Worm (Caenorhabditis elegans) whole organism, young adult: ENCODE data around the gene inx-8.

Experiments used
- B0336.3 ChIP-seq: fragments of 200-800 bp; sonication (Bioruptor generic); IDR thresholded peaks from 2 replicates; pipeline ENCODE4 v1.3.6; 2022; ENCODE audit warnings: missing genetic modification characterization, missing compliant biosample characterization
- F23B12.7 ChIP-seq: sonication (generic microtip); optimal IDR thresholded peaks from 2 replicates; lab custom pipeline; 2017; ENCODE audit warnings: missing genetic modification characterization, mild to moderate bottlenecking, missing compliant biosample characterization, antibody characterized with exemption, moderate library complexity; ENCODE audit not compliant: insufficient read depth
- F49E8.2 ChIP-seq: sonication (generic microtip); optimal IDR thresholded peaks from 3 replicates; lab custom pipeline; 2017; ENCODE audit warnings: missing genetic modification characterization, mild to moderate bottlenecking, missing compliant biosample characterization, antibody characterized with exemption, moderate library complexity; ENCODE audit not compliant: insufficient read depth
- F55B11.4 ChIP-seq: sonication (generic microtip); optimal IDR thresholded peaks from 2 replicates; lab custom pipeline; 2016; ENCODE audit warnings: missing compliant biosample characterization, missing genetic modification characterization, borderline replicate concordance; ENCODE audit not compliant: insufficient read depth
- F57A8.1 ChIP-seq: fragments of 200-800 bp; sonication (Bioruptor generic); optimal IDR thresholded peaks from 2 replicates; lab custom pipeline; 2018; ENCODE audit warnings: mild to moderate bottlenecking, missing genetic modification characterization, moderate library complexity, missing compliant biosample characterization
- T07F8.4 ChIP-seq: sonication (generic microtip); optimal IDR thresholded peaks from 2 replicates; lab custom pipeline; 2016; ENCODE audit warnings: mild to moderate bottlenecking, missing genetic modification characterization, moderate library complexity, missing compliant biosample characterization
- Y95B8A.8 ChIP-seq: fragments of 200-800 bp; sonication (Bioruptor generic); IDR thresholded peaks from 2 replicates; pipeline ENCODE4 v1.3.6; 2022; ENCODE audit warnings: missing genetic modification reagents, missing genetic modification characterization, missing compliant biosample characterization
- athp-1 ChIP-seq: sonication (generic microtip); optimal IDR thresholded peaks from 2 replicates; lab custom pipeline; 2017; ENCODE audit warnings: mild to moderate bottlenecking, missing genetic modification characterization, missing compliant biosample characterization
- attf-5 ChIP-seq: fragments of 200-800 bp; sonication (Bioruptor generic); optimal IDR thresholded peaks from 2 replicates; lab custom pipeline; 2018; ENCODE audit warnings: mild to moderate bottlenecking, missing genetic modification characterization, missing compliant biosample characterization
- attf-6 ChIP-seq: fragments of 200-800 bp; sonication (Bioruptor generic); IDR thresholded peaks from 2 replicates; pipeline ENCODE4 v1.3.6; 2022; ENCODE audit warnings: missing genetic modification reagents, missing genetic modification characterization, missing compliant biosample characterization
- bed-2 ChIP-seq: fragments of 200-800 bp; sonication (Bioruptor generic); IDR thresholded peaks from 2 replicates; pipeline ENCODE4 v1.3.6; 2022; ENCODE audit warnings: missing genetic modification reagents, missing genetic modification characterization, missing compliant biosample characterization
- ccch-3 ChIP-seq: fragments of 200-800 bp; sonication (Bioruptor generic); optimal IDR thresholded peaks from 2 replicates; lab custom pipeline; 2018; ENCODE audit warnings: mild to moderate bottlenecking, missing genetic modification characterization, missing compliant biosample characterization
- cebp-1 ChIP-seq, 2 experiments: fragments of 200-800 bp in 1 of 2; sonication (Bioruptor generic) in 1 of 2; sonication (generic microtip) in 1 of 2; IDR thresholded peaks in 1 of 2; optimal IDR thresholded peaks in 1 of 2; 2 replicates each; pipeline versions ENCODE4 v1.3.6 to Lab custom; 2017 to 2022; ENCODE audit warnings: missing compliant biosample characterization in 2 of 2, missing genetic modification characterization in 2 of 2, mild to moderate bottlenecking in 1 of 2, missing genetic modification reagents in 1 of 2, moderate library complexity in 1 of 2
- chd-7 ChIP-seq: sonication (generic microtip); optimal IDR thresholded peaks from 2 replicates; lab custom pipeline; 2016; ENCODE audit warnings: mild to moderate bottlenecking, missing genetic modification characterization, moderate library complexity, missing compliant biosample characterization
- dpff-1 ChIP-seq: sonication (generic microtip); optimal IDR thresholded peaks from 2 replicates; lab custom pipeline; 2017; ENCODE audit warnings: mild to moderate bottlenecking, missing genetic modification characterization, missing compliant biosample characterization
- dpl-1 ChIP-seq: fragments of 150-350 bp; optimal IDR thresholded peaks from 2 replicates; lab custom pipeline; 2014; ENCODE audit warnings: missing biosample characterization, missing genetic modification reagents, missing genetic modification characterization
- efl-1 ChIP-seq: fragments of 150-350 bp; optimal IDR thresholded peaks from 2 replicates; lab custom pipeline; 2014; ENCODE audit warnings: missing biosample characterization, missing genetic modification reagents, missing genetic modification characterization
- egl-18 ChIP-seq: fragments of 200-800 bp; sonication (Bioruptor generic); IDR thresholded peaks from 2 replicates; pipeline ENCODE4 v1.3.6; 2022; ENCODE audit warnings: missing genetic modification reagents, missing genetic modification characterization, missing compliant biosample characterization
- egl-44 ChIP-seq: fragments of 200-800 bp; sonication (Bioruptor generic); IDR thresholded peaks from 2 replicates; pipeline ENCODE4 v1.3.6; 2022; ENCODE audit warnings: missing genetic modification reagents, missing genetic modification characterization, missing compliant biosample characterization
- fkh-3 ChIP-seq: sonication (generic microtip); optimal IDR thresholded peaks from 2 replicates; lab custom pipeline; 2016; ENCODE audit warnings: mild to moderate bottlenecking, missing genetic modification characterization, missing compliant biosample characterization
- hlh-12 ChIP-seq: sonication (generic microtip); optimal IDR thresholded peaks from 2 replicates; lab custom pipeline; 2016; ENCODE audit warnings: missing genetic modification characterization, missing compliant biosample characterization
- hmg-1.2 ChIP-seq: fragments of 200-800 bp; sonication (Bioruptor generic); IDR thresholded peaks from 2 replicates; pipeline ENCODE4 v1.3.6; 2022; ENCODE audit warnings: missing genetic modification reagents, missing genetic modification characterization, missing compliant biosample characterization
- hmg-20 ChIP-seq: fragments of 200-800 bp; sonication (Bioruptor generic); IDR thresholded peaks from 2 replicates; pipeline ENCODE4 v1.3.6; 2022; ENCODE audit warnings: missing genetic modification reagents, missing genetic modification characterization, missing compliant biosample characterization
- let-526 ChIP-seq: fragments of 200-800 bp; sonication (Bioruptor generic); IDR thresholded peaks from 2 replicates; pipeline ENCODE4 v1.3.6; 2022; ENCODE audit warnings: missing genetic modification reagents, missing genetic modification characterization, missing compliant biosample characterization
- let-607 ChIP-seq, 2 experiments: fragments of 200-800 bp in 1 of 2; sonication (Bioruptor generic) in 1 of 2; sonication (generic microtip) in 1 of 2; optimal IDR thresholded peaks; 2 replicates each; lab custom pipeline; 2016 to 2018; ENCODE audit warnings: mild to moderate bottlenecking in 2 of 2, missing compliant biosample characterization in 2 of 2, missing genetic modification characterization in 2 of 2, moderate library complexity in 2 of 2, missing genotype in 1 of 2
- lir-1 ChIP-seq: fragments of 200-800 bp; sonication (Bioruptor generic); conservative IDR thresholded peaks from 2 replicates; pipeline ENCODE4 v1.3.6; 2022; ENCODE audit warnings: missing genetic modification reagents, missing genetic modification characterization, missing compliant biosample characterization
- madf-6 ChIP-seq: fragments of 200-800 bp; sonication (Bioruptor generic); IDR thresholded peaks from 2 replicates; pipeline ENCODE4 v1.3.6; 2022; ENCODE audit warnings: missing genetic modification reagents, missing genetic modification characterization, missing compliant biosample characterization
- mcd-1 ChIP-seq: fragments of 200-800 bp; sonication (Bioruptor generic); IDR thresholded peaks from 2 replicates; pipeline ENCODE4 v1.3.6; 2022; ENCODE audit warnings: missing genetic modification reagents, missing genetic modification characterization, missing compliant biosample characterization
- mel-28 ChIP-seq: sonication (generic microtip); optimal IDR thresholded peaks from 2 replicates; lab custom pipeline; 2016; ENCODE audit warnings: borderline replicate concordance, mild to moderate bottlenecking, missing genetic modification characterization, missing compliant biosample characterization
- mxl-1 ChIP-seq: sonication (generic microtip); optimal IDR thresholded peaks from 2 replicates; lab custom pipeline; 2016; ENCODE audit warnings: missing genetic modification characterization, missing compliant biosample characterization
- nhr-80 ChIP-seq: sonication (generic microtip); optimal IDR thresholded peaks from 2 replicates; lab custom pipeline; 2016; ENCODE audit warnings: missing genetic modification characterization, missing compliant biosample characterization
- pbrm-1 ChIP-seq: fragments of 200-800 bp; sonication (Bioruptor generic); IDR thresholded peaks from 2 replicates; pipeline ENCODE4 v1.3.6; 2022; ENCODE audit warnings: missing genetic modification reagents, missing genetic modification characterization, missing compliant biosample characterization
- rec-8 ChIP-seq, 2 experiments: sonication (generic microtip); optimal IDR thresholded peaks; 2 replicates each; lab custom pipeline; 2016; ENCODE audit warnings: mild to moderate bottlenecking in 2 of 2, missing genetic modification characterization in 2 of 2, missing genetic modification reagents in 2 of 2, missing genotype in 2 of 2, missing biosample characterization in 1 of 2, missing compliant biosample characterization in 1 of 2, moderate library complexity in 1 of 2
- rpc-1 ChIP-seq, 2 experiments: fragments of 150-350 bp in 1 of 2; sonication (generic microtip) in 1 of 2; optimal IDR thresholded peaks; 2 replicates each; lab custom pipeline; 2014 to 2018; ENCODE audit warnings: missing biosample characterization in 1 of 2, missing genetic modification characterization in 1 of 2, missing genetic modification reagents in 1 of 2, missing genotype in 1 of 2
- snpc-4 ChIP-seq, 5 experiments: fragments of 150-350 bp in 1 of 5; sonication (generic microtip) in 4 of 5; optimal IDR thresholded peaks; 2 replicates each; lab custom pipeline; 2014 to 2018; ENCODE audit warnings: missing genetic modification characterization in 5 of 5, missing biosample characterization in 3 of 5, antibody characterized with exemption in 2 of 5, mild to moderate bottlenecking in 2 of 5, missing compliant biosample characterization in 2 of 5, missing genotype in 2 of 5, moderate library complexity in 2 of 5, missing genetic modification reagents in 1 of 5
- tbp1 ChIP-seq: fragments of 200-800 bp; sonication (Bioruptor generic); optimal IDR thresholded peaks from 2 replicates; lab custom pipeline; 2018; ENCODE audit warnings: mild to moderate bottlenecking, missing genetic modification characterization, missing compliant biosample characterization
- zim-3 ChIP-seq: sonication (generic microtip); optimal IDR thresholded peaks from 2 replicates; lab custom pipeline; 2017; ENCODE audit warnings: mild to moderate bottlenecking, missing genetic modification characterization, moderate library complexity, missing compliant biosample characterization
- ztf-18 ChIP-seq: sonication (generic microtip); optimal IDR thresholded peaks from 2 replicates; lab custom pipeline; 2016; ENCODE audit warnings: missing genotype, mild to moderate bottlenecking, missing genetic modification characterization, missing compliant biosample characterization
- ztf-25 ChIP-seq: fragments of 200-800 bp; sonication (Bioruptor generic); IDR thresholded peaks from 2 replicates; pipeline ENCODE4 v1.3.6; 2022; ENCODE audit warnings: missing genetic modification reagents, missing genetic modification characterization, missing compliant biosample characterization

Gene inx-8

ce11 chrIV:11676054-11676453 is 2.4 kb downstream of the inx-8 start, which contains the start of gene inx-9:
Gene inx-9, plus strand, starts transcription at chrIV:11676354.
- no peak for TF ChIP-seq rpc-1 (optimal IDR thresholded peaks at IDR 0.05; lab: Kevin White, UChicago)
- TF ChIP-seq rpc-1 (tag; optimal IDR thresholded peaks at IDR 0.05; lab: Kevin White, UChicago): no peak
- TF ChIP-seq attf-5: no peak
- no peak for TF ChIP-seq egl-44 (GFP tag; lab: Robert Waterston, UW)
- TF ChIP-seq ccch-3 (GFP tag; lab: Kevin White, UChicago): no peak
- no peak for TF ChIP-seq mel-28 (tag; lab: Kevin White, UChicago)
- TF ChIP-seq mxl-1 (tag; lab: Kevin White, UChicago): no peak
- TF ChIP-seq hmg-1.2 (GFP tag; lab: Robert Waterston, UW): no peak
- TF ChIP-seq F57A8.1 (GFP tag; lab: Kevin White, UChicago): no peak
- TF ChIP-seq ztf-18: no peak
- TF ChIP-seq rec-8 (tag; optimal IDR thresholded peaks at IDR 0.05; lab: Kevin White, UChicago): no peak
- TF ChIP-seq athp-1: no peak

DNA sequence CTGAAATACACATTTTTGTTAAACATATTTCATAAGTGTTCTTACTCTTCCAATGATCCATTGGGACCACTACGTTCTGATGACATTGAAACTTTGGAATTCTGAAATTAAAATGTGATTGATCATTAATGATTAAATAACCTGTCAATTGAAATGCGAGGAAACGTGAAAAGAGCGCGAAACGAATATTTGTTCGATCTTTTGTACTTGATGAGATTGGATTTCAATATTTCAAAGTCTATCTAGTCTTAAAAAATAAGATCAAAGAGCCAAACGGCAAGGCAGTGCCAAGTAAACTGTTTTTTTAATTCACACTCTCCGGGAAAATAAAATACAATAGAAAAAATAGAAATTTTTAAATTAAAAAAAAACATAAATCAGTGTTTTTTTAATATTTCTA is 8.3 kb downstream of the inx-8 start, which contains the start of gene ZK792.4:
Gene ZK792.4 (minus strand): TSS at position 101 of the 400 bp plus-strand sequence.
- no peak for TF ChIP-seq dpl-1 (GFP tag; lab: Kevin White, UChicago)

DNA sequence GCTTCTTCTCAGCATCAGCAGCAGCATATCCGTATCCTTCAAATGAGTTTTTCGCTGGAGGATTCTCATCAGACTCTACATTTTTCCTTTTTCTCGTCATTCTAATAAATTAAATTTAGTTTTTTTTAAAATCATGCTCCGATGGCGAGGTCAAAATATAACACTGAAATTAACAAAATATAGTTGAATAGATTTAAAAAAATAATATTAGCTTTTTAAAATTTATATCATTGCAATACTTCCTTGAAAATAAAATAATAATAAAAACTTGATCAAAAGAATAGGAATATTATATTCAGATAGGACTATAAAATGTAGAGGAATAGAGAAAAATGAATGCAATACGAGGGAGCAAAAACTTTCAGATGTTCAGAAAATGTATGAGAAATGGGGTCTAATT is 14.4 kb downstream of the inx-8 start, which contains the start of gene ZK792.5:
Gene ZK792.5 (minus strand): TSS at position 101 of the 400 bp plus-strand sequence.
- TF ChIP-seq athp-1 (no peak), cebp-1 (GFP tag; IDR thresholded peaks at IDR 0.05; lab: Robert Waterston, UW) (no peak), cebp-1 (tag; optimal IDR thresholded peaks at IDR 0.05; lab: Kevin White, UChicago) (no peak), ztf-25 (no peak), attf-6 (GFP tag; lab: Robert Waterston, UW) (0 out of 2 replicates have a peak, but pooled peaks have one; percentile 1), tbp1 (GFP tag; lab: Kevin White, UChicago) (no peak)

ce11 chrIV:11690988-11691387 is 17.3 kb downstream of the inx-8 start, which contains the start of gene let-60:
Gene let-60, minus strand, starts transcription at chrIV:11691088.
- TF ChIP-seq tbp1 (GFP tag; lab: Kevin White, UChicago) (no peak), let-526 (no peak), B0336.3 (GFP tag; lab: Robert Waterston, UW) (no peak), F23B12.7 (tag; lab: Kevin White, UChicago) (no peak), ccch-3 (GFP tag; lab: Kevin White, UChicago) (no peak), hmg-20 (GFP tag; lab: Robert Waterston, UW) (no peak), madf-6 (no peak), chd-7 (no peak), F49E8.2 (tag; lab: Kevin White, UChicago) (no peak), zim-3 (tag; lab: Kevin White, UChicago) (no peak), egl-18 (GFP tag; lab: Robert Waterston, UW) (no peak)

DNA sequence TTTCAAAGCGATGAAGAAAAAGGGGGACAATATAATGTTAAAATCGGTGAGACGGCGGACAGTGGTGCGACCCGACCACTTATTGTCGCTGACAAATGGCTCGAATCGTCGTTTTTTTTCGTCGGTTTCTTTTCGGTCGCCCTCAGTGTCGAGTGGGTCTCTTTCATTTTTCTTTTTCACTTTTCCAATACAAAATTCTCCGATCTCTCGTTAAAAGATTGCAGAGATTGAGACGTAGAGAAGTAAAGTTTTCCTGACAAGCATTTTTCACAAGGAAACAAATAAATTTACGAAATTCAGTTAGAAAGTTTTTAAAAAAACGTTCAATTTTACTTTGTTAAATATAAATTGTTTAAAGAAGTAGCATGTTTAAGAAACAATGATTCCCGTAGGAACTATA is 17.9 kb downstream of the inx-8 start:
- TF ChIP-seq bed-2 (GFP tag; lab: Robert Waterston, UW): no peak
- TF ChIP-seq rec-8 (tag; optimal IDR thresholded peaks at IDR 0.05; lab: Kevin White, UChicago): no peak
- no peak for TF ChIP-seq fkh-3
- no peak for TF ChIP-seq T07F8.4 (tag; lab: Kevin White, UChicago)
- no peak for TF ChIP-seq cebp-1 (GFP tag; IDR thresholded peaks at IDR 0.05; lab: Robert Waterston, UW)
- TF ChIP-seq cebp-1 (tag; optimal IDR thresholded peaks at IDR 0.05; lab: Kevin White, UChicago): peak; percentile 22
- TF ChIP-seq lir-1 (GFP tag; lab: Robert Waterston, UW): no peak
- TF ChIP-seq F55B11.4: no peak
- no peak for TF ChIP-seq dpff-1 (tag; lab: Kevin White, UChicago)
- no peak for TF ChIP-seq snpc-4 (GFP tag; optimal IDR thresholded peaks at IDR 0.05; lab: Kevin White, UChicago)
- TF ChIP-seq snpc-4 (tag; optimal IDR thresholded peaks at IDR 0.05; lab: Kevin White, UChicago): peak in 1 of 4 experiments; percentile 25
- no peak for TF ChIP-seq mcd-1 (GFP tag; lab: Robert Waterston, UW)
- no peak for TF ChIP-seq efl-1 (GFP tag; lab: Kevin White, UChicago)
- TF ChIP-seq nhr-80 (tag; lab: Kevin White, UChicago): peak; percentile 12
- TF ChIP-seq hlh-12 (tag; lab: Kevin White, UChicago): no peak
- TF ChIP-seq pbrm-1 (GFP tag; lab: Robert Waterston, UW): no peak
- TF ChIP-seq let-607 (tag; optimal IDR thresholded peaks at IDR 0.05; lab: Kevin White, UChicago): no peak
- no peak for TF ChIP-seq zim-3 (tag; lab: Kevin White, UChicago)
- no peak for TF ChIP-seq Y95B8A.8
